Fruit fly (Drosophila melanogaster): ENCODE results near the gene Ids.
A peak's percentile ranks its signal among the peaks of the same experiment; 100 is the strongest.

The Ids gene

DNA sequence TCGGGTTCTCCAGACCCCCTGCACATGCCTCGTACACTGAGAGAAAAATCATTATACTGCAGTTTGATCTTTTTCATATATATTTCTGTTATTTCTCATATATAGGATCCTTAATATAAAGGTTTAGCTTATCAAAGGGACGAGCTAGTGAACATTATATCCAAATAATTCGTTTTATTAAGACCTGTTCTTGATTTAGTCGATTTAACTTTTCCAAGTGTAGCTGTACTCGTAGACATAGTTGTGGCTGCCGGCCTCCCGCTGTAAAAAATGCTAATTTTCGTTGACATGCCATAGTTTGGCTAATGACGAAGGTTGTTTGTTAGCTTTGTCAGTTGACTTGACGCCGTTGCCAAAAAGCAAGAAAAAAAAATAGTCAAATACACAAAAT, 4.4 kb downstream of the Ids start (continued):
- TF ChIP-seq topi (GFP tag; optimal IDR thresholded peaks at IDR 0.05) (no peak), CG15336 (GFP tag; IDR thresholded peaks at IDR 0.05) (peak; percentile 83), pdm3 (GFP tag; optimal IDR thresholded peaks at IDR 0.05) (peak; percentile 49), spab (GFP tag; optimal IDR thresholded peaks at IDR 0.05) (peak; percentile 32), CG16779 (tag; optimal IDR thresholded peaks at IDR 0.05) (peak; percentile 16), svp (GFP tag) (peak; percentile 45), CG10631 (GFP tag; optimal IDR thresholded peaks at IDR 0.05) (peak; percentile 56), CG8119 (GFP tag; IDR thresholded peaks at IDR 0.05) (peak; percentile 76), CG10669 (GFP tag; optimal IDR thresholded peaks at IDR 0.05) (peak; percentile 31), Gug (GFP tag; IDR thresholded peaks at IDR 0.05) (peak; percentile 58; the same call in 1 of the 2 replicates), CG9139 (GFP tag; optimal IDR thresholded peaks at IDR 0.05) (no peak), CG8319 (GFP tag; optimal IDR thresholded peaks at IDR 0.05) (no peak), CG34406 (GFP tag; optimal IDR thresholded peaks at IDR 0.05) (no peak), dsx (GFP tag; optimal IDR thresholded peaks at IDR 0.05; ENCODE audit: poor library complexity, severe bottlenecking) (peak; percentile 61), CG31627 (GFP tag; optimal IDR thresholded peaks at IDR 0.05) (no peak), fkh (GFP tag; optimal IDR thresholded peaks at IDR 0.05) (peak; percentile 28), Blimp-1 (GFP tag; optimal IDR thresholded peaks at IDR 0.05) (no peak), dac (GFP tag; optimal IDR thresholded peaks at IDR 0.05) (no peak), Ets96B (tag; optimal IDR thresholded peaks at IDR 0.05) (peak; percentile 54), CG3919 (GFP tag; optimal IDR thresholded peaks at IDR 0.05) (peak; percentile 54), CG32006 (GFP tag; optimal IDR thresholded peaks at IDR 0.05) (peak; percentile 70), Eip78C (GFP tag) (peak; percentile 82), OdsH (GFP tag; optimal IDR thresholded peaks at IDR 0.05) (peak; percentile 62), Eip93F (GFP tag; optimal IDR thresholded peaks at IDR 0.05) (no peak), CG6792 (GFP tag; optimal IDR thresholded peaks at IDR 0.05) (peak; percentile 3), salr (GFP tag; optimal IDR thresholded peaks at IDR 0.05) (peak in 1 of 2 experiments; percentile 27)

DNA sequence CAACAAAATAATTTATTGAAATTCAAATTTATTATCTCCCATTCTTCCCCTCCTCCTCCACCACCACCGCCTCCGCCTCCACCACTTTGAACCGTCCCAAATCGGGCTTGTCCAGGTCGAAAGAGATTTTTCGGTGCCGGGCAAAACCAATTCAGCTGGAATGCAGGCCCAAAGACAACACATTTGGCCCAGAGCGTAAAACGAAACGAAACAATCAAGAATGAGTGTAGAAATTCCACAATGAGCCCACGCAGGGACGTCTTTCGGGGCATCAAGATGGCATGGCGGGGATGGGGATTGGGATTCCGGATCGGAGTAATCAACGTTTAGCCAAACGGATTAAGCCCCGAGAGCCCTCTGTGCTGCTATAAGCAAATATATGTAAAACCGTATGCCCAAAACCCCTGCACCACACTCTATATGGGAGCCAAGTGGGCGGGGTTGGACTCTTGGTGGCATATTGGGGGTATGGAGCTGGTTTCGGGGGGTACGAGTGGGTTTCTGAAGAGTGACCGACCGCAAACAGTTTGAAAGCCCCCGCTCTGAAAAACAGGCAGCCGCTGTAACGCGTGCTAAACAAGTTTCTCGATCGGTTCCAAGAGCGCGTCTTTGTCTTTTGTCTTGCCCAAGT, 6.0 kb downstream of the Ids start:
- no peak for TF ChIP-seq Eip93F (GFP tag; optimal IDR thresholded peaks at IDR 0.05)
- TF ChIP-seq CG32006 (GFP tag; optimal IDR thresholded peaks at IDR 0.05), result no peak
- TF ChIP-seq CG6163 (GFP tag; IDR thresholded peaks at IDR 0.05), result 0 out of 3 replicates have a peak, but pooled peaks have one; percentile 16
- peak; percentile 81 for TF ChIP-seq CG1621 (tag; optimal IDR thresholded peaks at IDR 0.05)
- TF ChIP-seq Hr39 (GFP tag; optimal IDR thresholded peaks at IDR 0.05), result no peak
- peak; percentile 48 for TF ChIP-seq CG6854 (GFP tag; optimal IDR thresholded peaks at IDR 0.05)
- no peak for TF ChIP-seq spab (GFP tag; optimal IDR thresholded peaks at IDR 0.05)
- no peak for TF ChIP-seq ss (GFP tag; optimal IDR thresholded peaks at IDR 0.05)

DNA sequence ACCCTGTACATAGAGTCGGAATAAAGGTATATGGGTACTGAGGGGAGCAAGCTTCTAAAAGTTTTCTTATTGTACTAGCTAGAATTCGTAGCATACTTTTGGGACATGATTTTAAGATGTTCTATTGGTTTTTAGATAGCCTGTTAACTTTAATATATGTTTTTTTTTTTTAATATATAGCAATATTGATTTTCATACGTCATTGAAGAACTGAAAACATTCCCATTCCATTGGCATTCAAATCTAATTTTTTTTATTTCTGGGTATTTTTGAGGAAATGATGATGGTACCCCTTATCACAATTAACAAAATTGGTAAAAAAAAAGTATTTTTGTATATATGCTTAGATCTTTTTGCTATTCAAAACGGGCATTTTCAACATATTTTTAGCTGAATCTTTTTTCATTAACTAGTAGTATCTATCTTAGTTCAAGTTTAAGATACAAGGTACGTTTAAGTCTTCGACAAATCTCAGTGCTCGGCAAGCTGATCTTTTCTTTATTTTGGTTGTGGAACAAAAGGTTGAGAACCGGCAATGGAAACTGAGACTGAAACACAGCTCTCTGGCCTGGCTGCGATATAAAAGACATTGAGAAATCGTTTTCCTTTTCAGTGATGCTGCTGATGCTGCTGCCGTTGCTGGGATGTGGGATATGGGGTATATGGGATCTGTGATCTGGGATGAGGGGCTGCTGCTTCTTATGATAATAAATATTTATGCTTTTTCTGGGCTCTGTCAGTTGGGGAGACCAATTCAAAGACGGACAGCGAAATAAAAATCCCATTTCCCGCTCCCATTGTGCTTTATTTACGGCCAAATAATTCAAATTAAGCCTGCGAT, 6.7 kb downstream of the Ids start:
- TF ChIP-seq ss (GFP tag; optimal IDR thresholded peaks at IDR 0.05) (peak in 1 of 2 experiments; percentile 67), CG6854 (GFP tag; optimal IDR thresholded peaks at IDR 0.05) (no peak), vri (GFP tag; optimal IDR thresholded peaks at IDR 0.05) (no peak), Hr39 (GFP tag; optimal IDR thresholded peaks at IDR 0.05) (peak; percentile 38), CG10631 (GFP tag; optimal IDR thresholded peaks at IDR 0.05) (peak; percentile 59), Eip75B (GFP tag; optimal IDR thresholded peaks at IDR 0.05) (peak; percentile 61), Hr4 (GFP tag; optimal IDR thresholded peaks at IDR 0.05) (peak; percentile 73), Met (GFP tag; optimal IDR thresholded peaks at IDR 0.05) (peak; percentile 67), CG6276 (GFP tag; optimal IDR thresholded peaks at IDR 0.05) (peak; percentile 68), pdm3 (GFP tag; optimal IDR thresholded peaks at IDR 0.05) (peak; percentile 63), CG7368 (GFP tag; optimal IDR thresholded peaks at IDR 0.05) (peak; percentile 26), Eip93F (GFP tag; optimal IDR thresholded peaks at IDR 0.05) (no peak), Gug (GFP tag; IDR thresholded peaks at IDR 0.05) (no peak), CG6808 (GFP tag; optimal IDR thresholded peaks at IDR 0.05) (peak; percentile 68), achi (GFP tag; optimal IDR thresholded peaks at IDR 0.05) (peak; percentile 68), Lpt (GFP tag; optimal IDR thresholded peaks at IDR 0.05) (peak; percentile 38), fkh (GFP tag; optimal IDR thresholded peaks at IDR 0.05) (no peak), CG8119 (GFP tag; IDR thresholded peaks at IDR 0.05) (peak; percentile 62; the same call in 2 of the 3 replicates), CG6792 (GFP tag; optimal IDR thresholded peaks at IDR 0.05) (peak; percentile 64), dsx (GFP tag; optimal IDR thresholded peaks at IDR 0.05; ENCODE audit: poor library complexity, severe bottlenecking) (peak; percentile 7), CG6163 (GFP tag; IDR thresholded peaks at IDR 0.05) (no peak), CG10669 (GFP tag; optimal IDR thresholded peaks at IDR 0.05) (peak; percentile 40), net (GFP tag; optimal IDR thresholded peaks at IDR 0.05) (peak; percentile 56), Ets96B (tag; optimal IDR thresholded peaks at IDR 0.05) (peak; percentile 44), Ets21C (GFP tag; optimal IDR thresholded peaks at IDR 0.05) (peak; percentile 39), CG11902 (GFP tag; optimal IDR thresholded peaks at IDR 0.05) (peak; percentile 50), topi (GFP tag; optimal IDR thresholded peaks at IDR 0.05) (peak; percentile 75)
